Worm (Caenorhabditis elegans): ENCODE measurements around the gene K07F5.17.

Gene K07F5.17

ce11 chrIV:9867915-9868314 lies 25.7 kb downstream of the K07F5.17 start (continued):
- TF ChIP-seq somi-1 (GFP tag; optimal IDR thresholded peaks at IDR 0.05) (peak; percentile 96), lin-26 (GFP tag; IDR thresholded peaks at IDR 0.05) (peak; percentile 48; the same call in 1 of the 2 replicates), F33H1.4 (GFP tag; IDR thresholded peaks at IDR 0.05) (no peak), cebp-1 (GFP tag; IDR thresholded peaks at IDR 0.05) (no peak), cebp-1 (tag; optimal IDR thresholded peaks at IDR 0.05) (peak; percentile 27), ceh-27 (GFP tag; optimal IDR thresholded peaks at IDR 0.05) (peak; percentile 6), let-607 (tag; optimal IDR thresholded peaks at IDR 0.05) (peak in 1 of 2 experiments; percentile 8), K11D2.4 (GFP tag; IDR thresholded peaks at IDR 0.05) (peak; percentile 75; the same call in 1 of the 2 replicates), lin-35 (GFP tag; optimal IDR thresholded peaks at IDR 0.05) (no peak), B0336.3 (GFP tag; IDR thresholded peaks at IDR 0.05) (no peak), lin-40 (tag; optimal IDR thresholded peaks at IDR 0.05) (peak; percentile 84)

DNA sequence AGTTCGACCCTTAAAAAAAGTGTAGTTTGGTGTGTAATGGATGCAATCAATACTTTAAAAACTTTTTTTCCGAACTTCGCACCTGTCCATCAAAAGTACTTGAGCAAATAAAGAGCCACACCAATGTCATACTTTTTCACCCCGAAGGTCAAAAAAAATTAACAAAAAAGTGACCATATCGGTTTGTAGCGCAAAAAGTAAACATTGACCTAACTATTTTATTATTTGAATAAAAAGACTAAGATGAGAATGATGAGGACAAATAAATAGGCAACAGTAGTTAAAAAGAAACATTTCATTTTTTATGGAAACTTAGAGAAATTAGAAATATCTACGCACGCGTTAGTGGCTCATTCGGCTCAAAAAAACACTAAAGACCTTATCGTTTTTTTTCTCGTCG lies 27.2 kb downstream of the K07F5.17 start:
- TF ChIP-seq him-1 (tag; optimal IDR thresholded peaks at IDR 0.05) (no peak), pha-4 (tag; optimal IDR thresholded peaks at IDR 0.05) (peak; percentile 38)

- no peak for TF ChIP-seq him-1 (tag; optimal IDR thresholded peaks at IDR 0.05)
- TF ChIP-seq lsy-27 (tag; optimal IDR thresholded peaks at IDR 0.05; ENCODE audit: borderline replicate concordance, insufficient read depth) = no peak
- TF ChIP-seq snpc-1.1 (tag; optimal IDR thresholded peaks at IDR 0.05; ENCODE audit: insufficient read depth) = no peak
- TF ChIP-seq K12H6.12 (tag; optimal IDR thresholded peaks at IDR 0.05) = no peak
- TF ChIP-seq hlh-12 (tag; optimal IDR thresholded peaks at IDR 0.05) = no peak
- no peak for TF ChIP-seq hrde-1 (tag; optimal IDR thresholded peaks at IDR 0.05; ENCODE audit: borderline replicate concordance)
- no peak for TF ChIP-seq F57A8.1 (GFP tag; optimal IDR thresholded peaks at IDR 0.05)
- TF ChIP-seq F52B5.7 (tag; optimal IDR thresholded peaks at IDR 0.05) = no peak
- no peak for TF ChIP-seq cebp-2 (GFP tag; IDR thresholded peaks at IDR 0.05)
- TF ChIP-seq unc-62 (GFP tag; optimal IDR thresholded peaks at IDR 0.05) = no peak
- no peak for TF ChIP-seq D2030.7 (GFP tag; IDR thresholded peaks at IDR 0.05)
- no peak for TF ChIP-seq attf-5 (GFP tag; optimal IDR thresholded peaks at IDR 0.05)
- no peak for TF ChIP-seq sea-2 (GFP tag; IDR thresholded peaks at IDR 0.05)
- no peak for TF ChIP-seq ztf-22 (GFP tag; optimal IDR thresholded peaks at IDR 0.05)
- TF ChIP-seq lin-40 (tag; optimal IDR thresholded peaks at IDR 0.05) = no peak
- TF ChIP-seq lag-1 (GFP tag; IDR thresholded peaks at IDR 0.05) = no peak
- no peak for TF ChIP-seq Y79H2A.3 (GFP tag; conservative IDR thresholded peaks at IDR 0.05)
- no peak for TF ChIP-seq athp-1 (tag; optimal IDR thresholded peaks at IDR 0.05)
These were observed 30.0 kb downstream of the K07F5.17 start for ce11 chrIV:9872210-9872609.

DNA sequence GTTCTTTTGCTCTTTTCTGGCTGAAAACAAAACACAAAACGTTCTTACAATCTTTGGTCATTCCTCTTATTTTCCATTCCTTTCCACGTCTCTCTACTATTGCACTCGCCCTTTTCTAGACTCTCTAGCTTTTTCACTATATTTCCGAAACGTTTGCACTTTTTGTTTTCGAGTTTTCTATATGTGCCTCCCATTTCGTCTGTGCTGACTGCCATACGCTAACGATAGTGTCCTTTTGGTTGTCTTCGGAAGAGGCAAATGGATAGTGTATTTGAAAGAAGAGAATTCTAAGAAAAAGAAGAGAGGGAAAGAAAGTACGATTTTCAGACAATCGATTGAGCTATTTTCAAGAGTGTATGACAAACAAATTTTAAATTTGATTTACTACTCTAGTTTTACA lies 30.6 kb downstream of the K07F5.17 start:
- TF ChIP-seq nhr-80 (tag; optimal IDR thresholded peaks at IDR 0.05) = peak; percentile 62
- TF ChIP-seq efl-1 (GFP tag; optimal IDR thresholded peaks at IDR 0.05) = no peak

- no peak for TF ChIP-seq dpl-1 (GFP tag; optimal IDR thresholded peaks at IDR 0.05)
- no peak for TF ChIP-seq madf-8 (GFP tag; conservative IDR thresholded peaks at IDR 0.05)
- peak; percentile 80; the same call in 1 of the 2 replicates for TF ChIP-seq hmg-1.2 (GFP tag; IDR thresholded peaks at IDR 0.05)
- no peak for TF ChIP-seq Y53G8AR.9 (GFP tag; conservative IDR thresholded peaks at IDR 0.05)
- no peak for TF ChIP-seq rcor-1 (GFP tag; IDR thresholded peaks at IDR 0.05)
- no peak for TF ChIP-seq hlh-12 (tag; optimal IDR thresholded peaks at IDR 0.05)
- no peak for TF ChIP-seq C06A6.2 (GFP tag; conservative IDR thresholded peaks at IDR 0.05)
- TF ChIP-seq nfyb-1 (GFP tag; IDR thresholded peaks at IDR 0.05) = peak; percentile 22; the same call in 1 of the 2 replicates
- TF ChIP-seq ztf-3 (GFP tag; optimal IDR thresholded peaks at IDR 0.05) = no peak
- TF ChIP-seq D2030.7 (GFP tag; IDR thresholded peaks at IDR 0.05) = no peak
- TF ChIP-seq ceh-27 (GFP tag; optimal IDR thresholded peaks at IDR 0.05) = no peak
- peak; percentile 51 for TF ChIP-seq attf-5 (GFP tag; optimal IDR thresholded peaks at IDR 0.05)
- peak; percentile 16 for TF ChIP-seq lin-40 (tag; optimal IDR thresholded peaks at IDR 0.05)
- TF ChIP-seq nfya-2 (GFP tag; IDR thresholded peaks at IDR 0.05) = no peak
- TF ChIP-seq madf-10 (tag; optimal IDR thresholded peaks at IDR 0.05) = peak; percentile 9
- no peak for TF ChIP-seq cebp-1 (GFP tag; IDR thresholded peaks at IDR 0.05)
- peak; percentile 61 for TF ChIP-seq cebp-1 (tag; optimal IDR thresholded peaks at IDR 0.05)
- no peak for TF ChIP-seq lin-54 (GFP tag; optimal IDR thresholded peaks at IDR 0.05)
- TF ChIP-seq nhr-80 (tag; optimal IDR thresholded peaks at IDR 0.05) = peak; percentile 53
These were observed 31.7 kb downstream of the K07F5.17 start for ce11 chrIV:9873837-9874236.
